Worm (Caenorhabditis elegans) whole organism, mixed stage, embryonic: ENCODE measurements around the gene leo-1.

ENCODE experiments used
- M03D4.4 ChIP-seq: sonication (generic microtip); optimal IDR thresholded peaks from 2 replicates; lab custom pipeline; 2017; ENCODE audit warnings: mild to moderate bottlenecking, missing genetic modification characterization, missing compliant biosample characterization
- bed-3 ChIP-seq: fragments of 200-800 bp; sonication (Bioruptor generic); optimal IDR thresholded peaks from 3 replicates; lab custom pipeline; 2018; ENCODE audit warnings: mild to moderate bottlenecking, missing genetic modification characterization, moderate library complexity, missing compliant biosample characterization
- blmp-1 ChIP-seq: fragments of 150-350 bp; optimal IDR thresholded peaks from 2 replicates; lab custom pipeline; 2014; ENCODE audit warnings: missing biosample characterization, missing genetic modification characterization
- ceh-39 ChIP-seq: fragments of 150-350 bp; optimal IDR thresholded peaks from 2 replicates; lab custom pipeline; 2014; ENCODE audit warnings: missing biosample characterization, missing genetic modification characterization
- ceh-43 ChIP-seq: fragments of 200-800 bp; sonication (Bioruptor generic); optimal IDR thresholded peaks from 2 replicates; lab custom pipeline; 2018; ENCODE audit warnings: mild to moderate bottlenecking, missing genetic modification characterization, moderate library complexity, missing compliant biosample characterization
- ceh-83 ChIP-seq: fragments of 200-800 bp; sonication (Bioruptor generic); optimal IDR thresholded peaks from 2 replicates; lab custom pipeline; 2018; ENCODE audit warnings: mild to moderate bottlenecking, missing genetic modification characterization, missing compliant biosample characterization
- ces-1 ChIP-seq: fragments of 150-350 bp; optimal IDR thresholded peaks from 2 replicates; lab custom pipeline; 2014; ENCODE audit warnings: missing biosample characterization, missing genetic modification reagents, missing genetic modification characterization
- elt-1 ChIP-seq: sonication (generic microtip); optimal IDR thresholded peaks from 2 replicates; lab custom pipeline; 2017; ENCODE audit warnings: missing genetic modification characterization, mild to moderate bottlenecking, missing compliant biosample characterization, antibody characterized with exemption, moderate library complexity, borderline replicate concordance; ENCODE audit not compliant: insufficient read depth
- flh-1 ChIP-seq: fragments of 200-800 bp; sonication (Bioruptor generic); optimal IDR thresholded peaks from 2 replicates; lab custom pipeline; 2018; ENCODE audit warnings: mild to moderate bottlenecking, missing genetic modification characterization, moderate library complexity, missing compliant biosample characterization
- ham-2 ChIP-seq: fragments of 200-800 bp; sonication (Bioruptor generic); optimal IDR thresholded peaks from 2 replicates; lab custom pipeline; 2018; ENCODE audit warnings: mild to moderate bottlenecking, missing genetic modification characterization, missing compliant biosample characterization
- hlh-1 ChIP-seq: fragments of 150-350 bp; optimal IDR thresholded peaks from 2 replicates; lab custom pipeline; 2014; ENCODE audit warnings: missing biosample characterization, missing genetic modification reagents, missing genetic modification characterization
- lin-13 ChIP-seq: fragments of 150-350 bp; optimal IDR thresholded peaks from 2 replicates; lab custom pipeline; 2014; ENCODE audit warnings: missing biosample characterization, missing genetic modification characterization
- lin-32 ChIP-seq: fragments of 200-800 bp; sonication (Bioruptor generic); optimal IDR thresholded peaks from 2 replicates; lab custom pipeline; 2018; ENCODE audit warnings: mild to moderate bottlenecking, missing genetic modification characterization, missing compliant biosample characterization
- lsy-2 ChIP-seq: fragments of 150-350 bp; optimal IDR thresholded peaks from 2 replicates; lab custom pipeline; 2014; ENCODE audit warnings: missing biosample characterization, missing genetic modification characterization
- mab-5 ChIP-seq: fragments of 150-350 bp; optimal IDR thresholded peaks from 2 replicates; lab custom pipeline; 2014; ENCODE audit warnings: missing biosample characterization, missing genetic modification characterization
- mep-1 ChIP-seq: fragments of 150-350 bp; optimal IDR thresholded peaks from 2 replicates; lab custom pipeline; 2017; ENCODE audit warnings: missing biosample characterization, missing genetic modification reagents, missing genetic modification characterization, inconsistent platforms
- mls-2 ChIP-seq: sonication (generic microtip); optimal IDR thresholded peaks from 2 replicates; lab custom pipeline; 2016; ENCODE audit warnings: mild to moderate bottlenecking, missing genetic modification characterization, moderate library complexity, missing compliant biosample characterization
- nhr-2 ChIP-seq: fragments of 150-350 bp; optimal IDR thresholded peaks from 2 replicates; lab custom pipeline; 2014; ENCODE audit warnings: missing biosample characterization, missing genetic modification characterization
- nhr-28 ChIP-seq: fragments of 150-350 bp; optimal IDR thresholded peaks from 2 replicates; lab custom pipeline; 2014; ENCODE audit warnings: missing biosample characterization, missing genetic modification characterization
- nhr-76 ChIP-seq: sonication (generic microtip); optimal IDR thresholded peaks from 2 replicates; lab custom pipeline; 2017; ENCODE audit warnings: missing biosample characterization, missing genetic modification characterization
- pha-4 ChIP-seq: fragments of 150-350 bp; optimal IDR thresholded peaks from 2 replicates; lab custom pipeline; 2018; ENCODE audit warnings: missing biosample characterization, missing genetic modification reagents, missing genetic modification characterization
- sem-2 ChIP-seq: fragments of 200-800 bp; sonication (Bioruptor generic); optimal IDR thresholded peaks from 2 replicates; lab custom pipeline; 2018; ENCODE audit warnings: mild to moderate bottlenecking, missing genetic modification characterization, missing compliant biosample characterization
- snpc-4 ChIP-seq: fragments of 150-350 bp; optimal IDR thresholded peaks from 2 replicates; lab custom pipeline; 2014; ENCODE audit warnings: missing biosample characterization, missing genetic modification characterization
- sptf-1 ChIP-seq: sonication (generic microtip); optimal IDR thresholded peaks from 2 replicates; lab custom pipeline; 2017; ENCODE audit warnings: mild to moderate bottlenecking, missing genetic modification characterization, moderate library complexity, missing compliant biosample characterization
- tbx-8 ChIP-seq: fragments of 200-800 bp; sonication (Bioruptor generic); optimal IDR thresholded peaks from 2 replicates; lab custom pipeline; 2018; ENCODE audit warnings: mild to moderate bottlenecking, missing genetic modification characterization, moderate library complexity, missing compliant biosample characterization
- unc-62 ChIP-seq: fragments of 150-350 bp; optimal IDR thresholded peaks from 2 replicates; lab custom pipeline; 2014; ENCODE audit warnings: missing biosample characterization, missing genetic modification reagents, missing genetic modification characterization
- zip-8 ChIP-seq: fragments of 150-350 bp; optimal IDR thresholded peaks from 2 replicates; lab custom pipeline; 2014; ENCODE audit warnings: missing biosample characterization, missing genetic modification characterization

The leo-1 gene

DNA sequence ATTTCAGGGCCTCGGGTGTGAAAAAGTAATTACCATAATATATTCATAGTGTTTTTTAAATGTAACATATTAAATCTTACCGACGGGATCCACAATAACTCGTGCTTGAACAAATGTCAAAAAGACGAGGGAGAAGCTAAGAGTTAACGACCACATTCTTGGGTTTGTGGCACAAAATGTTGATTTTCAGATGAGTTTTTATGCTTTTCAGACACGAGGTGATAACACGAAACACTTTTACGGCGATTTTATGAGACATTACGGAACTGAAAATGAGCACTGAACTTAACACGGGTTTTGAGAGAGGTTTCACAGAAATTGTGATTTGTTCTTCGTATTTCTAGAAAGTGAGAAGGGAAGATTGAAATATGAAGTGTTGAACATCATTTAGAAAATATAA, 22.6 kb downstream of the leo-1 start, which contains the start of gene B0035.13:
B0035.13 (minus strand) TSS at position 173 of the 400 bp plus-strand sequence.
- TF ChIP-seq elt-1 (tag; lab: Kevin White, UChicago) (no peak), tbx-8 (GFP tag; lab: Kevin White, UChicago) (no peak), blmp-1 (tag; lab: Kevin White, UChicago) (no peak), mls-2 (tag; lab: Kevin White, UChicago) (no peak), ces-1 (GFP tag; lab: Kevin White, UChicago) (no peak)

- TF ChIP-seq mep-1 (no peak), elt-1 (tag; lab: Kevin White, UChicago) (no peak), sptf-1 (no peak), hlh-1 (tag; lab: Kevin White, UChicago) (no peak), nhr-2 (no peak), blmp-1 (tag; lab: Kevin White, UChicago) (no peak), snpc-4 (tag; lab: Kevin White, UChicago) (no peak), bed-3 (GFP tag; lab: Kevin White, UChicago) (no peak), pha-4 (tag; lab: Kevin White, UChicago) (no peak), ceh-43 (GFP tag; lab: Kevin White, UChicago) (no peak), ces-1 (GFP tag; lab: Kevin White, UChicago) (no peak), mab-5 (tag; lab: Kevin White, UChicago) (no peak), ceh-39 (tag; lab: Kevin White, UChicago) (no peak), lin-13 (tag; lab: Kevin White, UChicago) (no peak), nhr-76 (tag; lab: Kevin White, UChicago) (no peak), nhr-28 (no peak), ceh-83 (GFP tag; lab: Kevin White, UChicago) (no peak), sem-2 (no peak), M03D4.4 (tag; lab: Kevin White, UChicago) (no peak)
- TF ChIP-seq, all 35 proteins: peak for 0
Observed at ce11 chrIV:11304970-11305369, 24.2 kb downstream of the leo-1 start.

ce11 chrIV:11298154-11299086, 30.7 kb downstream of the leo-1 start, which contains the start of the genes B0035.15 and dnj-1:
Gene B0035.15 (minus strand): TSS chrIV:11298252.
Gene dnj-1 (plus strand): TSS chrIV:11299036.
- TF ChIP-seq blmp-1 (tag; lab: Kevin White, UChicago) (peak; percentile 6), ces-1 (GFP tag; lab: Kevin White, UChicago) (peak; percentile 85), pha-4 (tag; lab: Kevin White, UChicago) (no peak), zip-8 (tag; lab: Kevin White, UChicago) (no peak), ham-2 (GFP tag; lab: Kevin White, UChicago) (peak; percentile 67), lsy-2 (tag; lab: Kevin White, UChicago) (peak; percentile 11)

ce11 chrIV:11296787-11297186, 32.4 kb downstream of the leo-1 start, which contains the start of gene mttu-1:
Gene mttu-1 (minus strand): TSS chrIV:11296887.
- TF ChIP-seq sem-2 (no peak), hlh-1 (tag; lab: Kevin White, UChicago) (no peak), flh-1 (GFP tag; lab: Kevin White, UChicago) (no peak), nhr-28 (no peak), elt-1 (tag; lab: Kevin White, UChicago) (no peak), unc-62 (GFP tag; lab: Kevin White, UChicago) (no peak), bed-3 (GFP tag; lab: Kevin White, UChicago) (no peak), ham-2 (GFP tag; lab: Kevin White, UChicago) (no peak), nhr-76 (tag; lab: Kevin White, UChicago) (no peak), ces-1 (GFP tag; lab: Kevin White, UChicago) (no peak), ceh-39 (tag; lab: Kevin White, UChicago) (no peak), snpc-4 (tag; lab: Kevin White, UChicago) (no peak), lin-32 (GFP tag; lab: Kevin White, UChicago) (no peak), zip-8 (tag; lab: Kevin White, UChicago) (no peak), lsy-2 (tag; lab: Kevin White, UChicago) (no peak), ceh-43 (GFP tag; lab: Kevin White, UChicago) (no peak), blmp-1 (tag; lab: Kevin White, UChicago) (no peak), lin-13 (tag; lab: Kevin White, UChicago) (no peak)
